Fruit fly (Drosophila melanogaster) whole organism, prepupa: ENCODE measurements around the gene ssh.

ENCODE experiments used
- Blimp-1 ChIP-seq: fragments of 200-800 bp; sonication (Bioruptor generic); optimal IDR thresholded peaks from 3 replicates; lab custom pipeline; 2017; ENCODE audit warnings: missing biosample characterization, missing genetic modification characterization, mild to moderate bottlenecking, moderate library complexity, missing genetic modification reagents
- CG10669 ChIP-seq: fragments of 200-800 bp; sonication (Bioruptor generic); optimal IDR thresholded peaks from 3 replicates; lab custom pipeline; 2018; ENCODE audit warnings: missing biosample characterization, mild to moderate bottlenecking, missing genetic modification characterization, moderate library complexity
- CG11294 ChIP-seq: fragments of 200-800 bp; sonication (Bioruptor generic); IDR thresholded peaks from 2 replicates; pipeline ENCODE4 v1.3.6; 2022; ENCODE audit warnings: missing biosample characterization, missing genetic modification characterization
- CG11902 ChIP-seq: fragments of 200-800 bp; sonication (Bioruptor generic); optimal IDR thresholded peaks from 3 replicates; lab custom pipeline; 2016; ENCODE audit warnings: missing biosample characterization, missing genetic modification characterization
- CG15336 ChIP-seq: fragments of 200-800 bp; sonication (Bioruptor generic); IDR thresholded peaks from 2 replicates; pipeline ENCODE4 v1.3.6; 2022; ENCODE audit warnings: missing biosample characterization, missing genetic modification characterization
- CG1621 ChIP-seq: fragments of 200-800 bp; sonication (Bioruptor generic); optimal IDR thresholded peaks from 3 replicates; lab custom pipeline; 2018; ENCODE audit warnings: missing biosample characterization, mild to moderate bottlenecking, missing genetic modification characterization
- CG31627 ChIP-seq: fragments of 200-800 bp; sonication (Bioruptor generic); optimal IDR thresholded peaks from 3 replicates; lab custom pipeline; 2016; ENCODE audit warnings: missing biosample characterization, missing genetic modification characterization
- CG32006 ChIP-seq: fragments of 200-800 bp; sonication (Bioruptor generic); optimal IDR thresholded peaks from 3 replicates; lab custom pipeline; 2017; ENCODE audit warnings: missing biosample characterization, mild to moderate bottlenecking, missing genetic modification characterization
- CG34406 ChIP-seq: fragments of 200-800 bp; sonication (Bioruptor generic); optimal IDR thresholded peaks from 3 replicates; lab custom pipeline; 2016; ENCODE audit warnings: missing biosample characterization, missing genetic modification characterization
- CG3919 ChIP-seq: fragments of 200-800 bp; sonication (Bioruptor generic); optimal IDR thresholded peaks from 3 replicates; lab custom pipeline; 2016; ENCODE audit warnings: missing biosample characterization, missing genetic modification characterization
- CG6163 ChIP-seq: fragments of 200-800 bp; sonication (Bioruptor generic); IDR thresholded peaks from 3 replicates; pipeline ENCODE4 v1.3.6; 2022; ENCODE audit warnings: missing biosample characterization, missing genetic modification characterization
- CG6276 ChIP-seq: fragments of 200-800 bp; sonication (Bioruptor generic); optimal IDR thresholded peaks from 2 replicates; lab custom pipeline; 2017; ENCODE audit warnings: missing biosample characterization, mild to moderate bottlenecking, missing genetic modification characterization
- CG6792 ChIP-seq: fragments of 200-800 bp; sonication (Bioruptor generic); optimal IDR thresholded peaks from 3 replicates; lab custom pipeline; 2016; ENCODE audit warnings: missing biosample characterization, missing genetic modification characterization
- CG6808 ChIP-seq: fragments of 200-800 bp; sonication (Bioruptor generic); optimal IDR thresholded peaks from 3 replicates; lab custom pipeline; 2017; ENCODE audit warnings: missing biosample characterization, missing genetic modification characterization, mild to moderate bottlenecking, moderate library complexity, missing genetic modification reagents
- CG6854 ChIP-seq: fragments of 200-800 bp; sonication (Bioruptor generic); optimal IDR thresholded peaks from 2 replicates; lab custom pipeline; 2017; ENCODE audit warnings: missing biosample characterization, mild to moderate bottlenecking, missing genetic modification characterization
- CG7368 ChIP-seq: fragments of 200-800 bp; sonication (Bioruptor generic); optimal IDR thresholded peaks from 3 replicates; lab custom pipeline; 2016; ENCODE audit warnings: missing biosample characterization, missing genetic modification characterization
- CG8319 ChIP-seq: fragments of 200-800 bp; sonication (Bioruptor generic); optimal IDR thresholded peaks from 3 replicates; lab custom pipeline; 2016; ENCODE audit warnings: missing biosample characterization, missing genetic modification characterization
- CG8632 ChIP-seq: fragments of 200-800 bp; sonication (Bioruptor generic); optimal IDR thresholded peaks from 3 replicates; lab custom pipeline; 2016; ENCODE audit warnings: missing biosample characterization, missing genetic modification characterization
- CG9139 ChIP-seq: fragments of 200-800 bp; sonication (Bioruptor generic); optimal IDR thresholded peaks from 3 replicates; lab custom pipeline; 2017; ENCODE audit warnings: missing biosample characterization, mild to moderate bottlenecking, missing genetic modification characterization
- Eip78C ChIP-seq: fragments of 200-800 bp; sonication (Bioruptor generic); peaks from one replicate; lab custom pipeline; 2016; ENCODE audit warnings: missing biosample characterization, missing genetic modification characterization
- Eip93F ChIP-seq: fragments of 200-800 bp; sonication (Bioruptor generic); optimal IDR thresholded peaks from 2 replicates; lab custom pipeline; 2016; ENCODE audit warnings: missing biosample characterization, mild to moderate bottlenecking, missing genetic modification characterization
- Ets96B ChIP-seq: fragments of 200-800 bp; optimal IDR thresholded peaks from 2 replicates; lab custom pipeline; 2019; ENCODE audit warnings: missing biosample characterization, mild to moderate bottlenecking, missing genetic modification characterization, moderate library complexity
- Hr38 ChIP-seq: sonication (Bioruptor generic); optimal IDR thresholded peaks from 2 replicates; lab custom pipeline; 2016; ENCODE audit warnings: missing biosample characterization, missing genetic modification characterization
- Hr39 ChIP-seq: fragments of 200-800 bp; sonication (Bioruptor generic); optimal IDR thresholded peaks from 2 replicates; lab custom pipeline; 2016; ENCODE audit warnings: missing biosample characterization, missing genetic modification characterization
- Hr4 ChIP-seq: fragments of 200-800 bp; sonication (Bioruptor generic); optimal IDR thresholded peaks from 3 replicates; lab custom pipeline; 2016; ENCODE audit warnings: missing biosample characterization, missing genetic modification characterization
- Lpt ChIP-seq: fragments of 200-800 bp; sonication (Bioruptor generic); optimal IDR thresholded peaks from 3 replicates; lab custom pipeline; 2016; ENCODE audit warnings: missing biosample characterization, missing genetic modification characterization
- Met ChIP-seq: fragments of 200-800 bp; sonication (Bioruptor generic); optimal IDR thresholded peaks from 3 replicates; lab custom pipeline; 2016; ENCODE audit warnings: missing biosample characterization, missing genetic modification characterization
- OdsH ChIP-seq: fragments of 200-800 bp; sonication (Bioruptor generic); optimal IDR thresholded peaks from 3 replicates; lab custom pipeline; 2016; ENCODE audit warnings: missing biosample characterization, missing genetic modification characterization
- Smox ChIP-seq: fragments of 200-800 bp; sonication (Bioruptor generic); optimal IDR thresholded peaks from 3 replicates; lab custom pipeline; 2016; ENCODE audit warnings: missing biosample characterization, missing genetic modification characterization
- Sox102F ChIP-seq: fragments of 200-800 bp; sonication (Bioruptor generic); optimal IDR thresholded peaks from 2 replicates; lab custom pipeline; 2016; ENCODE audit warnings: missing biosample characterization, mild to moderate bottlenecking, missing genetic modification characterization
- Sox14 ChIP-seq: fragments of 200-800 bp; sonication (Bioruptor generic); optimal IDR thresholded peaks from 3 replicates; lab custom pipeline; 2016; ENCODE audit warnings: missing biosample characterization, missing genetic modification characterization
- Sox15 ChIP-seq: fragments of 200-800 bp; sonication (Bioruptor generic); optimal IDR thresholded peaks from 3 replicates; lab custom pipeline; 2016; ENCODE audit warnings: missing biosample characterization, missing genetic modification characterization
- acj6 ChIP-seq: fragments of 200-800 bp; sonication (Bioruptor generic); optimal IDR thresholded peaks from 3 replicates; lab custom pipeline; 2016; ENCODE audit warnings: missing biosample characterization, missing genetic modification characterization
- cyc ChIP-seq: fragments of 200-800 bp; sonication (Bioruptor generic); optimal IDR thresholded peaks from 3 replicates; lab custom pipeline; 2016; ENCODE audit warnings: missing biosample characterization, missing genetic modification characterization
- dac ChIP-seq: fragments of 200-800 bp; sonication (Bioruptor generic); optimal IDR thresholded peaks from 2 replicates; lab custom pipeline; 2017; ENCODE audit warnings: missing biosample characterization, mild to moderate bottlenecking, missing genetic modification characterization
- dsx ChIP-seq: fragments of 200-800 bp; optimal IDR thresholded peaks from 3 replicates; lab custom pipeline; 2019; ENCODE audit warnings: missing biosample characterization, mild to moderate bottlenecking, missing genetic modification characterization, moderate library complexity; ENCODE audit not compliant: poor library complexity, severe bottlenecking
- eg ChIP-seq: fragments of 200-800 bp; sonication (Bioruptor generic); IDR thresholded peaks from 3 replicates; pipeline ENCODE4 v1.3.6; 2022; ENCODE audit warnings: missing biosample characterization, missing genetic modification characterization
- esn ChIP-seq: fragments of 200-800 bp; sonication (Bioruptor generic); optimal IDR thresholded peaks from 2 replicates; lab custom pipeline; 2016; ENCODE audit warnings: missing biosample characterization, mild to moderate bottlenecking, missing genetic modification characterization, moderate library complexity
- fd59A ChIP-seq: fragments of 200-800 bp; sonication (Bioruptor generic); optimal IDR thresholded peaks from 2 replicates; lab custom pipeline; 2017; ENCODE audit warnings: missing biosample characterization, mild to moderate bottlenecking, missing genetic modification characterization, missing genetic modification reagents
- fd85E ChIP-seq: fragments of 200-800 bp; sonication (Bioruptor generic); optimal IDR thresholded peaks from 3 replicates; lab custom pipeline; 2016; ENCODE audit warnings: missing biosample characterization, missing genetic modification characterization
- fkh ChIP-seq: fragments of 200-800 bp; sonication (Bioruptor generic); optimal IDR thresholded peaks from 3 replicates; lab custom pipeline; 2017; ENCODE audit warnings: missing biosample characterization, mild to moderate bottlenecking, missing genetic modification characterization, moderate library complexity
- lz ChIP-seq: fragments of 200-800 bp; sonication (Bioruptor generic); optimal IDR thresholded peaks from 3 replicates; lab custom pipeline; 2016; ENCODE audit warnings: missing biosample characterization, missing genetic modification characterization
- net ChIP-seq: fragments of 200-800 bp; sonication (Bioruptor generic); optimal IDR thresholded peaks from 3 replicates; lab custom pipeline; 2016; ENCODE audit warnings: missing biosample characterization, missing genetic modification characterization
- pdm3 ChIP-seq: fragments of 200-800 bp; sonication (Bioruptor generic); optimal IDR thresholded peaks from 3 replicates; lab custom pipeline; 2016; ENCODE audit warnings: missing biosample characterization, missing genetic modification characterization
- salr ChIP-seq, 2 experiments: fragments of 200-800 bp; sonication (Bioruptor generic); optimal IDR thresholded peaks; 3 replicates each; lab custom pipeline; 2016 to 2018; ENCODE audit warnings: missing biosample characterization in 2 of 2, missing genetic modification characterization in 2 of 2, mild to moderate bottlenecking in 1 of 2
- spab ChIP-seq: fragments of 200-800 bp; sonication (Bioruptor generic); optimal IDR thresholded peaks from 2 replicates; lab custom pipeline; 2017; ENCODE audit warnings: missing biosample characterization, mild to moderate bottlenecking, missing genetic modification characterization, missing genetic modification reagents
- ss ChIP-seq, 2 experiments: fragments of 200-800 bp; sonication (Bioruptor generic); optimal IDR thresholded peaks; 2 replicates in 1 of 2; 3 replicates in 1 of 2; lab custom pipeline; 2017 to 2018; ENCODE audit warnings: mild to moderate bottlenecking in 2 of 2, missing biosample characterization in 2 of 2, missing genetic modification characterization in 2 of 2, moderate library complexity in 1 of 2
- svp ChIP-seq: fragments of 200-800 bp; sonication (Bioruptor generic); peaks from one replicate; lab custom pipeline; 2016; ENCODE audit warnings: missing biosample characterization, missing genetic modification characterization
- topi ChIP-seq: fragments of 200-800 bp; sonication (Bioruptor generic); optimal IDR thresholded peaks from 3 replicates; lab custom pipeline; 2016; ENCODE audit warnings: missing biosample characterization, missing genetic modification characterization

Gene ssh

dm6 chr3R:24966578-24966977 lies 21.8 kb upstream of the ssh start (continued):
- TF ChIP-seq ss (GFP tag; optimal IDR thresholded peaks at IDR 0.05; lab: Kevin White, UChicago) = no peak
- no peak for TF ChIP-seq lz (GFP tag; lab: Kevin White, UChicago)
- TF ChIP-seq esn (GFP tag; lab: Kevin White, UChicago) = peak; percentile 28
- peak; percentile 22 for TF ChIP-seq Sox102F (GFP tag; lab: Kevin White, UChicago)
- TF ChIP-seq CG8632 (GFP tag; lab: Kevin White, UChicago) = peak; percentile 3
- TF ChIP-seq Hr38 (GFP tag; lab: Kevin White, UChicago) = no peak
- TF ChIP-seq OdsH (GFP tag; lab: Kevin White, UChicago) = peak; percentile 25
- no peak for TF ChIP-seq Ets96B
- no peak for TF ChIP-seq CG1621 (tag; lab: Kevin White, UChicago)

DNA sequence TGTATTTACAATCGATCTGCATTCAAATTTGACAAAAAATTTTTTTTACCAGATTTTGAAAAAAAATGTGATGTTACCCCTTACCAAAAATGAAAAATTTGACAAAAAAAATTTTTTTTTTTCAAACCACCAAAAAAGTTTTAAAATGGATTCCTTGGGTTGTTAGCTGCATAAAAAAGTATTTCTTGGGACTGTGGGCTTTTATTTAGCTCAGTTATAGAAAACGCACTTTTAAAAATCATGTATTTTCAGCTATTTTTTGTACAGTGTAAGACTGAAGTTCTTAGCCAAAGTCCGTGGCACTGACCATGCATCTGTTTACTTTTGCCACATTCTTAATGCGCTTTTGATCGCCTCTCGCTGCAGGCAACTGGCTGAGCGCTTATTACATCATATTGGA lies 20.6 kb upstream of the ssh start:
- TF ChIP-seq CG1621 (tag; lab: Kevin White, UChicago) (no peak), Met (peak; percentile 34), OdsH (GFP tag; lab: Kevin White, UChicago) (peak; percentile 25), salr (GFP tag; optimal IDR thresholded peaks at IDR 0.05; lab: Kevin White, UChicago) (peak; percentile 1 to 49), CG10669 (GFP tag; lab: Kevin White, UChicago) (no peak), Eip78C (GFP tag; lab: Kevin White, UChicago) (peak; percentile 81), fd85E (no peak), CG34406 (GFP tag; lab: Kevin White, UChicago) (no peak), CG6854 (GFP tag; lab: Kevin White, UChicago) (no peak), Blimp-1 (no peak), spab (GFP tag; lab: Kevin White, UChicago) (no peak), Ets96B (no peak), Eip93F (no peak), CG15336 (GFP tag; lab: Robert Waterston, UW) (no peak), CG9139 (GFP tag; lab: Kevin White, UChicago) (no peak), Sox15 (GFP tag; lab: Kevin White, UChicago) (no peak), fd59A (GFP tag; lab: Kevin White, UChicago) (no peak), CG6792 (no peak), Hr39 (GFP tag; lab: Kevin White, UChicago) (peak; percentile 46), dsx (GFP tag; lab: Kevin White, UChicago) (no peak), CG6808 (no peak), CG11294 (no peak), Lpt (GFP tag; lab: Kevin White, UChicago) (no peak), CG3919 (GFP tag; lab: Kevin White, UChicago) (peak; percentile 41), eg (GFP tag; lab: Robert Waterston, UW) (no peak; the same call in 2 of the 3 replicates), CG8632 (GFP tag; lab: Kevin White, UChicago) (no peak), cyc (GFP tag; lab: Kevin White, UChicago) (peak; percentile 26), Hr4 (no peak), Smox (GFP tag; lab: Kevin White, UChicago) (peak; percentile 24), CG32006 (GFP tag; lab: Kevin White, UChicago) (peak; percentile 6), CG7368 (GFP tag; lab: Kevin White, UChicago) (no peak), fkh (no peak), CG6276 (no peak), esn (GFP tag; lab: Kevin White, UChicago) (peak; percentile 58), CG6163 (GFP tag; lab: Robert Waterston, UW) (0 out of 3 replicates have a peak, but pooled peaks have one; percentile 13), Sox14 (GFP tag; lab: Kevin White, UChicago) (peak; percentile 31), CG11902 (no peak), net (GFP tag; lab: Kevin White, UChicago) (no peak), CG8319 (GFP tag; lab: Kevin White, UChicago) (no peak), ss (GFP tag; optimal IDR thresholded peaks at IDR 0.05; lab: Kevin White, UChicago) (peak in 1 of 2 experiments; percentile 12), dac (GFP tag; lab: Kevin White, UChicago) (no peak), svp (GFP tag; lab: Kevin White, UChicago) (peak; percentile 67), pdm3 (GFP tag; lab: Kevin White, UChicago) (no peak), Hr38 (GFP tag; lab: Kevin White, UChicago) (no peak), acj6 (GFP tag; lab: Kevin White, UChicago) (peak; percentile 34), CG31627 (peak; percentile 38), topi (GFP tag; lab: Kevin White, UChicago) (peak; percentile 34)
